Worm (Caenorhabditis elegans) whole organism, L4 larva: ENCODE data around the gene T25B6.4.
A peak's percentile ranks its signal among the peaks of the same experiment; 100 is the strongest.

Experiments used
- F10B5.3 ChIP-seq: sonication (generic microtip); optimal IDR thresholded peaks from 2 replicates; lab custom pipeline; 2016; ENCODE audit warnings: mild to moderate bottlenecking, missing genetic modification characterization, missing compliant biosample characterization
- F37D6.2 ChIP-seq: sonication (generic microtip); optimal IDR thresholded peaks from 2 replicates; lab custom pipeline; 2016; ENCODE audit warnings: mild to moderate bottlenecking, missing genetic modification characterization, missing compliant biosample characterization
- F44E2.7 ChIP-seq: fragments of 200-800 bp; sonication (Bioruptor generic); IDR thresholded peaks from 2 replicates; pipeline ENCODE4 v2.1.2; 2022; ENCODE audit warnings: missing genetic modification characterization, missing compliant biosample characterization
- Y48G9A.11 ChIP-seq: fragments of 200-800 bp; sonication (Bioruptor generic); IDR thresholded peaks from 2 replicates; pipeline ENCODE4 v1.3.6; 2022; ENCODE audit warnings: missing genetic modification reagents, missing genetic modification characterization, missing compliant biosample characterization
- ZK337.2 ChIP-seq: fragments of 200-800 bp; sonication (Bioruptor generic); IDR thresholded peaks from 2 replicates; pipeline ENCODE4 v1.3.6; 2022; ENCODE audit warnings: missing genetic modification reagents, missing genetic modification characterization, missing compliant biosample characterization
- aha-1 ChIP-seq: fragments of 150-350 bp; peaks from one replicate; lab custom pipeline; 2014; ENCODE audit warnings: missing biosample characterization, missing genetic modification characterization
- aly-2 ChIP-seq: sonication (generic microtip); optimal IDR thresholded peaks from 2 replicates; lab custom pipeline; 2018; ENCODE audit warnings: missing biosample characterization, missing genetic modification characterization
- ceh-20 ChIP-seq: fragments of 200-800 bp; sonication (Bioruptor generic); IDR thresholded peaks from 2 replicates; pipeline ENCODE4 v1.3.6; 2022; ENCODE audit warnings: missing genetic modification reagents, missing genetic modification characterization, missing compliant biosample characterization
- ceh-28 ChIP-seq: fragments of 150-350 bp; optimal IDR thresholded peaks from 2 replicates; lab custom pipeline; 2014; ENCODE audit warnings: missing biosample characterization, missing genetic modification reagents, missing genetic modification characterization
- ctbp-1 ChIP-seq: fragments of 200-800 bp; sonication (Bioruptor generic); IDR thresholded peaks from 2 replicates; pipeline ENCODE4 v1.3.6; 2022; ENCODE audit warnings: missing genetic modification reagents, missing genetic modification characterization, missing compliant biosample characterization
- daf-12 ChIP-seq: fragments of 150-350 bp; optimal IDR thresholded peaks from 2 replicates; lab custom pipeline; 2014; ENCODE audit warnings: missing biosample characterization, missing genetic modification reagents, missing genetic modification characterization
- daf-16 ChIP-seq, 3 experiments: sonication (generic microtip); optimal IDR thresholded peaks; 2 replicates each; lab custom pipeline; 2016 to 2017; ENCODE audit warnings: missing genetic modification characterization in 3 of 3, missing genetic modification reagents in 3 of 3, mild to moderate bottlenecking in 2 of 3, missing compliant biosample characterization in 2 of 3, missing biosample characterization in 1 of 3, moderate library complexity in 1 of 3
- daf-19 ChIP-seq: fragments of 200-800 bp; sonication (Bioruptor generic); conservative IDR thresholded peaks from 2 replicates; pipeline ENCODE4 v1.3.6; 2022; ENCODE audit warnings: missing genetic modification characterization, missing compliant biosample characterization
- dmd-6 ChIP-seq: fragments of 200-800 bp; sonication (Bioruptor generic); IDR thresholded peaks from 2 replicates; pipeline ENCODE4 v1.3.6; 2022; ENCODE audit warnings: missing genetic modification reagents, missing genetic modification characterization, missing compliant biosample characterization
- dmd-8 ChIP-seq: fragments of 200-800 bp; sonication (Bioruptor generic); IDR thresholded peaks from 2 replicates; pipeline ENCODE4 v1.3.6; 2022; ENCODE audit warnings: missing genetic modification characterization, missing compliant biosample characterization
- duxl-1 ChIP-seq: sonication (generic microtip); optimal IDR thresholded peaks from 2 replicates; lab custom pipeline; 2016; ENCODE audit warnings: mild to moderate bottlenecking, missing genetic modification characterization, moderate library complexity, missing compliant biosample characterization; ENCODE audit not compliant: poor library complexity
- dve-1 ChIP-seq: sonication (generic microtip); optimal IDR thresholded peaks from 2 replicates; lab custom pipeline; 2017; ENCODE audit warnings: antibody characterized with exemption, mild to moderate bottlenecking, missing genetic modification characterization, missing compliant biosample characterization; ENCODE audit not compliant: insufficient read depth
- hlh-11 ChIP-seq: fragments of 200-800 bp; sonication (Bioruptor generic); optimal IDR thresholded peaks from 2 replicates; lab custom pipeline; 2018; ENCODE audit warnings: mild to moderate bottlenecking, missing genetic modification characterization, missing compliant biosample characterization
- hlh-30 ChIP-seq: sonication (generic microtip); optimal IDR thresholded peaks from 2 replicates; lab custom pipeline; 2017; ENCODE audit warnings: antibody characterized with exemption, mild to moderate bottlenecking, missing genetic modification characterization, missing compliant biosample characterization; ENCODE audit not compliant: insufficient read depth
- hmg-1.1 ChIP-seq: fragments of 200-800 bp; sonication (Bioruptor generic); IDR thresholded peaks from 2 replicates; pipeline ENCODE4 v1.3.6; 2022; ENCODE audit warnings: missing genetic modification reagents, missing genetic modification characterization, missing compliant biosample characterization
- lin-1 ChIP-seq: fragments of 200-800 bp; sonication (Bioruptor generic); IDR thresholded peaks from 2 replicates; pipeline ENCODE4 v1.3.6; 2022; ENCODE audit warnings: missing genetic modification reagents, missing genetic modification characterization, missing compliant biosample characterization
- lin-29 ChIP-seq: fragments of 200-800 bp; sonication (Bioruptor generic); IDR thresholded peaks from 2 replicates; pipeline ENCODE4 v1.3.6; 2022; ENCODE audit warnings: missing genetic modification reagents, missing genetic modification characterization, missing compliant biosample characterization
- lin-39 ChIP-seq: fragments of 150-350 bp; optimal IDR thresholded peaks from 2 replicates; lab custom pipeline; 2014; ENCODE audit warnings: missing biosample characterization, missing genetic modification reagents, missing genetic modification characterization
- madf-9 ChIP-seq: fragments of 200-800 bp; sonication (Bioruptor generic); conservative IDR thresholded peaks from 2 replicates; pipeline ENCODE4 v1.3.6; 2022; ENCODE audit warnings: missing genetic modification reagents, missing genetic modification characterization, missing compliant biosample characterization
- nhr-102 ChIP-seq: sonication (generic microtip); optimal IDR thresholded peaks from 2 replicates; lab custom pipeline; 2016; ENCODE audit warnings: mild to moderate bottlenecking, missing genetic modification characterization, moderate library complexity, missing compliant biosample characterization
- nhr-11 ChIP-seq: fragments of 150-350 bp; optimal IDR thresholded peaks from 2 replicates; lab custom pipeline; 2014; ENCODE audit warnings: missing biosample characterization, missing genetic modification characterization
- nhr-237 ChIP-seq: sonication (generic microtip); optimal IDR thresholded peaks from 2 replicates; lab custom pipeline; 2017; ENCODE audit warnings: missing biosample characterization, missing genetic modification characterization
- nhr-28 ChIP-seq: fragments of 150-350 bp; optimal IDR thresholded peaks from 2 replicates; lab custom pipeline; 2014; ENCODE audit warnings: missing biosample characterization, missing genetic modification characterization
- nhr-42 ChIP-seq: fragments of 200-800 bp; sonication (Bioruptor generic); IDR thresholded peaks from 2 replicates; pipeline ENCODE4 v1.3.6; 2022; ENCODE audit warnings: missing genetic modification characterization, missing compliant biosample characterization
- nhr-48 ChIP-seq: sonication (generic microtip); optimal IDR thresholded peaks from 2 replicates; lab custom pipeline; 2016; ENCODE audit warnings: mild to moderate bottlenecking, missing genetic modification characterization, missing compliant biosample characterization
- saeg-2 ChIP-seq: fragments of 200-800 bp; sonication (Bioruptor generic); IDR thresholded peaks from 2 replicates; pipeline ENCODE4 v1.3.6; 2022; ENCODE audit warnings: missing genetic modification reagents, missing genetic modification characterization, missing compliant biosample characterization
- sdz-12 ChIP-seq: fragments of 200-800 bp; sonication (Bioruptor generic); optimal IDR thresholded peaks from 2 replicates; lab custom pipeline; 2018; ENCODE audit warnings: mild to moderate bottlenecking, missing genetic modification characterization, missing compliant biosample characterization
- skn-1 ChIP-seq: fragments of 150-350 bp; optimal IDR thresholded peaks from 2 replicates; lab custom pipeline; 2014; ENCODE audit warnings: missing biosample characterization, missing genetic modification characterization
- snpc-1.2 ChIP-seq: fragments of 200-800 bp; sonication (Bioruptor generic); IDR thresholded peaks from 2 replicates; pipeline ENCODE4 v1.3.6; 2022; ENCODE audit warnings: missing genetic modification reagents, missing genetic modification characterization, missing compliant biosample characterization
- snpc-4 ChIP-seq: fragments of 150-350 bp; optimal IDR thresholded peaks from 2 replicates; lab custom pipeline; 2014; ENCODE audit warnings: missing biosample characterization, missing genetic modification characterization
- spr-3 ChIP-seq: fragments of 200-800 bp; sonication (Bioruptor generic); optimal IDR thresholded peaks from 2 replicates; lab custom pipeline; 2018; ENCODE audit warnings: mild to moderate bottlenecking, missing genetic modification characterization, missing compliant biosample characterization
- unc-62 ChIP-seq, 3 experiments: fragments of 150-350 bp in 1 of 3; sonication (generic microtip); optimal IDR thresholded peaks in 2 of 3; peaks in 1 of 3; 1 replicate in 1 of 3; 2 replicates in 2 of 3; lab custom pipeline; 2014 to 2017; ENCODE audit warnings: missing biosample characterization in 3 of 3, missing genetic modification characterization in 3 of 3, missing genetic modification reagents in 3 of 3, missing genotype in 1 of 3

Gene T25B6.4

DNA sequence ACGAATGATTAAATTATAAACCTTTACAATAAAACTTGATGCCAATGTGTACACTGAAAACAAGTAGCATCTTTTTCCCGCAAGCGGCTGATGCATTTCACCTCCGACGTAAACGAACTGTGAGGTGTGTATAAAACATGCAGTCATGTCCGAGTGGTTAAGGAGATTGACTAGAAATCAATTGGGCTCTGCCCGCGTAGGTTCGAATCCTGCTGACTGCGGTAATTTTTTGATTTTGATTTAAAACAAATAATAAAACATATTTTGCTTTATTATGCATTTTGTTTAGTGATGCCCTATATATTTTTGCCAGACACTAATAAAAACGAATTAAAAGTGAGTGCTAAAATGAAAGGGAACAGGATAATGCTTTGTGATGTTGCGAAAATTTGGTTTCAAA is 44.1 kb upstream of the T25B6.4 start (continued):
- peak; percentile 69; the same call in 1 of the 2 replicates for TF ChIP-seq lin-1 (GFP tag; lab: Robert Waterston, UW)
- no peak for TF ChIP-seq sdz-12
- no peak for TF ChIP-seq nhr-237 (tag; lab: Kevin White, UChicago)
- TF ChIP-seq lin-29 (GFP tag; lab: Robert Waterston, UW) = no peak
- peak; percentile 62; the same call in 1 of the 2 replicates for TF ChIP-seq ZK337.2
- no peak for TF ChIP-seq dmd-8 (GFP tag; lab: Robert Waterston, UW)
- TF ChIP-seq skn-1 (tag; lab: Kevin White, UChicago) = no peak
- TF ChIP-seq daf-16 (GFP tag; optimal IDR thresholded peaks at IDR 0.05; lab: Kevin White, UChicago) = peak; percentile 37 to 84
- TF ChIP-seq daf-16 (tag; optimal IDR thresholded peaks at IDR 0.05; lab: Kevin White, UChicago) = peak; percentile 63
- no peak for TF ChIP-seq dve-1 (tag; lab: Kevin White, UChicago)
- TF ChIP-seq spr-3 (GFP tag; lab: Kevin White, UChicago) = no peak
- TF ChIP-seq F10B5.3 (tag; lab: Kevin White, UChicago) = no peak
- TF ChIP-seq ceh-28 (tag; lab: Kevin White, UChicago) = no peak
- TF ChIP-seq snpc-4 (tag; lab: Kevin White, UChicago) = no peak
- TF ChIP-seq lin-39 = no peak
- TF ChIP-seq, all 104 proteins: peak for 35

DNA sequence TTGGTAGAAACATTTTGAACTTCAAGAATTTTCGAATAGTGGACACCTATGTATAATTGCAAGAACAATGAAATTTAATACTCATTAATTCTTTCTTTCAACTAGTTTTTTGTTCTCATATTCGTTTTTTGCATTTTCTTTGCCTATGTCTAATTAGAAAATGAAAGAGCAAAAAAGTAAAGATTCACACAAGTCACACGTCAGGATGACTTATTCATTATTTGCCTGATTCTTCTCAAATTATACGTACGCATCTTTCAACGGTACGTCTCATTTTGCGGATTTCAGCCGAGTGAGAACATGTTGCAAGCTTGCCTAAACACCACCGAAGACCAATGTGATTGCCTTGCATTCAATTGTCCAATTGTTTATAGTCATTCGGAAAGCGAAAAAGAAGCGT is 34.8 kb upstream of the T25B6.4 start, which contains the start of gene nmur-1:
Gene nmur-1 (plus strand): TSS at position 301 of the 400 bp plus-strand sequence.
- TF ChIP-seq unc-62 (GFP tag; optimal IDR thresholded peaks at IDR 0.05 in 1 of 2; lab: Kevin White, UChicago) = peak in 1 of 2 experiments; percentile 66
- TF ChIP-seq unc-62 (tag; optimal IDR thresholded peaks at IDR 0.05; lab: Kevin White, UChicago) = no peak
- no peak for TF ChIP-seq Y48G9A.11 (GFP tag; lab: Robert Waterston, UW)
- TF ChIP-seq, all 104 proteins: peak for 1

DNA sequence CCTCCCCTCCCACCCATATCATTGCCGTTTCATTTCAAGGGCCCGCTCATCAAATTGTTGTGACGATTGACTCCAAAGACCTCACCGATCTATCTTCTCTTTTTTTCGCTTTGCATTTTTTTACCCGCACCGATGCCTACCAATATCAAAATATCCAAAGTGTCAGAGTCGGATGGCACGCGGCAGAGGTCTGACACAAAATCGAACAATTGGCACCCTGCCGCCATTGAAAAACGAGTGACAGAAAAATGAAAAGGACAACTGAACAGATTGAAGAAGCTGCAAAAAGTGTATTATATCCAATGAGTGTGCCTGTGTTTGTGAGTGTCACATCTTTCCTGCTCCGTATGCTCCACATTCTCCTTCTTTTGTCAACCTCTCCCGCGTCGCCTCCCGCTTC is 29.1 kb upstream of the T25B6.4 start:
- TF ChIP-seq F10B5.3 (tag; lab: Kevin White, UChicago) = no peak
- TF ChIP-seq nhr-28 (tag; lab: Kevin White, UChicago) = peak; percentile 9
- peak; percentile 78 for TF ChIP-seq nhr-11 (tag; lab: Kevin White, UChicago)
- 0 out of 2 replicates have a peak, but pooled peaks have one; percentile 52 for TF ChIP-seq nhr-42 (GFP tag; lab: Robert Waterston, UW)
- TF ChIP-seq daf-16 (GFP tag; optimal IDR thresholded peaks at IDR 0.05; lab: Kevin White, UChicago) = peak in 1 of 2 experiments; percentile 51
- no peak for TF ChIP-seq daf-16 (tag; optimal IDR thresholded peaks at IDR 0.05; lab: Kevin White, UChicago)
- TF ChIP-seq aha-1 (tag; lab: Kevin White, UChicago) = peak; percentile 49

DNA sequence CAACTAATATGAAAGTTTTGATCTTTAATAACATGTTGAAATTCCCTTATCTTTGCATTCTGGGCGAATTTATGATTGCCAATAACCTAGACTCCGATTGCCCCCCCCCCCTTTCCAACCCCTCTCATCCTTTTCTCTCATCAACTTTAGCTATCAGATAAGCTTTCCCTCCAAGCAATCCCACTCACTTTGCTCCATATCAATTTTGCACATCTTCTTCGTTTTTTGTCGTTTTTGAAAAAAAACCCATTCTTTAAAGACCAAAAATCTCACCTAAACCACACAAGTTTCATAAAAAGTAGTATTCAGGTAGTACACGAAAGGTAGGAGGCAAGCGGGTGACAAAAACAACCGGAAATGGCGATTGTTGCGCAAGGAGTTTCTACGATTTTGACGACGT is 27.7 kb upstream of the T25B6.4 start, which contains the start of gene twk-18:
Gene twk-18 (plus strand): TSS at position 301 of the 400 bp plus-strand sequence.
- TF ChIP-seq duxl-1 (tag; lab: Kevin White, UChicago) (no peak), nhr-48 (tag; lab: Kevin White, UChicago) (no peak)

DNA sequence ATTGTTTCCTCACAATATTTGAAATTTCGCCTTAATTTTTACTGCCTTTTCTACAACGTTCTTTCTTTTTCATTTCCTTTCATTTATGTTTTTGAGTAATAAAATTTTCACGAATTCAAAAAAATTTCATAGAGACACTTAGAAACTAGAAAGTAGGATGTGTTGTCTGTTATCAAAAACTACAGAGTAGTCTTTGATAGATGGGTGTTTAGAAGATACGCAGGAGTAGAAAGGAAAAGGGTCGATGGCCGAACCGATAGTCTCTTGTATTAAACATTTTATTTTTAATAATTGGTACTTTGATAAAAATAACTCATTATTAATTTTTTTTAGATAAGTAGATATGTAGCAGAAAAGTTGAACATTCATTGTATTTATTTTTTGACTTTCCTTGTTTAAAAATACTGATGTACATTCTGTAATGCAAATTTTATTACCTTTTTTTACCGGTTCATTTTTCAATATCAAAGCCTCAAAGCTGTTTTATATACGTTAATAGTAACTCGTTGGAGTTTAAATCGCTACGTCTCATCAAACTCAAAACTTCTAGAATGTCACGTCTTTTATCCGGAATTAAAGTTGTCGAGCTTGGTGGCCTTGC is 23.6 kb upstream of the T25B6.4 start, which contains the start of gene C24A3.4:
Gene C24A3.4 (plus strand): TSS at position 551 of the 601 bp plus-strand sequence.
- TF ChIP-seq nhr-28 (tag; lab: Kevin White, UChicago) (peak; percentile 50), saeg-2 (GFP tag; lab: Robert Waterston, UW) (no peak), nhr-102 (tag; lab: Kevin White, UChicago) (no peak), daf-16 (GFP tag; optimal IDR thresholded peaks at IDR 0.05; lab: Kevin White, UChicago) (no peak), daf-16 (tag; optimal IDR thresholded peaks at IDR 0.05; lab: Kevin White, UChicago) (peak; percentile 70)

DNA sequence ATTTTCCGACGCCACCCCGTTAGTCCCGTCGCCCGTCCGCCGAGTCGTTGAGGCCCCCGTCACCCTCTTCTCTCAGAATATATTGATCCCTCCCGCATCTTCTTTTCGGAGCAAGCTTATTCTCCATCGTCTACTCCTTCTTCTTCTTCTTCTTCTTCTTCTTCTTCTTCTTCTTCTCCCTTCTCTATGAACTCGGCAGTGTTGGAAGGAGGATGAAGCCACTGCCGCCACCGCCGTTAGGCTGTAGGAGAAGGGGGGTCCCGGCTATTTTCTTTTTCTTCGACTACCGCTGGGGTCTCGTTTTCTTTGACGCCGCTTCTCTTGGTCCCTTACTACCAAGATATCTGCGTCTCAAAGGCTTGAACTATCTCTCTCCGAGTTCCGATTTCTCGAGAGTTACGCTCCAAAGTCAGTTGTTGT is 20.0 kb upstream of the T25B6.4 start:
- TF ChIP-seq aly-2 (tag; lab: Kevin White, UChicago) = no peak
- no peak for TF ChIP-seq daf-12 (tag; lab: Kevin White, UChicago)
- TF ChIP-seq F37D6.2 (tag; lab: Kevin White, UChicago) = peak; percentile 63
- no peak for TF ChIP-seq F44E2.7 (GFP tag; lab: Robert Waterston, UW)
- TF ChIP-seq nhr-42 (GFP tag; lab: Robert Waterston, UW) = no peak
- no peak for TF ChIP-seq nhr-237 (tag; lab: Kevin White, UChicago)
- 0 out of 2 replicates have a peak, but pooled peaks have one; percentile 32 for TF ChIP-seq ceh-20 (GFP tag; lab: Robert Waterston, UW)
- TF ChIP-seq daf-16 (GFP tag; optimal IDR thresholded peaks at IDR 0.05; lab: Kevin White, UChicago) = peak in 1 of 2 experiments; percentile 34
- no peak for TF ChIP-seq daf-16 (tag; optimal IDR thresholded peaks at IDR 0.05; lab: Kevin White, UChicago)
- TF ChIP-seq dmd-6 = no peak
- TF ChIP-seq daf-19 (GFP tag; lab: Robert Waterston, UW) = no peak
- peak; percentile 46 for TF ChIP-seq hlh-11 (tag; lab: Kevin White, UChicago)
- no peak for TF ChIP-seq hlh-30 (tag; lab: Kevin White, UChicago)
- TF ChIP-seq nhr-11 (tag; lab: Kevin White, UChicago) = no peak
- TF ChIP-seq madf-9 (GFP tag; lab: Robert Waterston, UW) = no peak
- no peak for TF ChIP-seq snpc-1.2 (GFP tag; lab: Robert Waterston, UW)
- no peak; the same call in none of the 2 replicates for TF ChIP-seq ctbp-1 (GFP tag; lab: Robert Waterston, UW)
- peak; percentile 14 for TF ChIP-seq lin-39
- TF ChIP-seq hmg-1.1 (GFP tag; lab: Robert Waterston, UW) = peak; percentile 75
